Worm (Caenorhabditis elegans): ENCODE results near the gene lpin-1.

ce11 chrV:13690276-13690675, 36.3 kb upstream of the lpin-1 start:
- TF ChIP-seq skn-1 (tag; optimal IDR thresholded peaks at IDR 0.05) (no peak), zag-1 (tag; optimal IDR thresholded peaks at IDR 0.05) (no peak), mab-9 (GFP tag; IDR thresholded peaks at IDR 0.05) (no peak), unc-62 (GFP tag; optimal IDR thresholded peaks at IDR 0.05) (no peak), aha-1 (tag; optimal IDR thresholded peaks at IDR 0.05) (no peak)
